Worm (Caenorhabditis elegans): ENCODE results near the gene M18.3.

The M18.3 gene

ce11 chrIV:12096479-12096878 lies 9.2 kb upstream of the M18.3 start, which contains the start of gene mon-2:
Gene mon-2 (plus strand): TSS chrIV:12096779.
- no peak for TF ChIP-seq tbx-9 (tag; optimal IDR thresholded peaks at IDR 0.05; ENCODE audit: borderline replicate concordance)
- no peak for TF ChIP-seq ccch-3 (GFP tag; optimal IDR thresholded peaks at IDR 0.05)
- TF ChIP-seq ZK185.1 (tag; optimal IDR thresholded peaks at IDR 0.05; ENCODE audit: poor library complexity, severe bottlenecking): no peak
- TF ChIP-seq C06A6.2 (GFP tag; conservative IDR thresholded peaks at IDR 0.05): no peak
- no peak for TF ChIP-seq F10E7.11 (tag; optimal IDR thresholded peaks at IDR 0.05)
- no peak for TF ChIP-seq ceh-100 (GFP tag; IDR thresholded peaks at IDR 0.05)
- no peak for TF ChIP-seq cebp-1 (GFP tag; IDR thresholded peaks at IDR 0.05)
- no peak for TF ChIP-seq cebp-1 (tag; optimal IDR thresholded peaks at IDR 0.05)
- TF ChIP-seq somi-1 (GFP tag; optimal IDR thresholded peaks at IDR 0.05): no peak
- no peak for TF ChIP-seq madf-8 (GFP tag; conservative IDR thresholded peaks at IDR 0.05)
- TF ChIP-seq die-1 (tag; optimal IDR thresholded peaks at IDR 0.05): no peak
- TF ChIP-seq F37B4.10 (GFP tag; IDR thresholded peaks at IDR 0.05): no peak
- no peak for TF ChIP-seq athp-1 (tag; optimal IDR thresholded peaks at IDR 0.05)
- no peak for TF ChIP-seq Y95B8A.8 (GFP tag; IDR thresholded peaks at IDR 0.05)
- TF ChIP-seq nfya-1 (tag; optimal IDR thresholded peaks at IDR 0.05; ENCODE audit: borderline replicate concordance, insufficient read depth): no peak
- TF ChIP-seq nhr-120 (GFP tag; IDR thresholded peaks at IDR 0.05): no peak
- no peak for TF ChIP-seq Y53G8AR.9 (GFP tag; conservative IDR thresholded peaks at IDR 0.05)
- no peak for TF ChIP-seq lin-26 (GFP tag; IDR thresholded peaks at IDR 0.05)
- TF ChIP-seq lir-1 (GFP tag; conservative IDR thresholded peaks at IDR 0.05): no peak

DNA sequence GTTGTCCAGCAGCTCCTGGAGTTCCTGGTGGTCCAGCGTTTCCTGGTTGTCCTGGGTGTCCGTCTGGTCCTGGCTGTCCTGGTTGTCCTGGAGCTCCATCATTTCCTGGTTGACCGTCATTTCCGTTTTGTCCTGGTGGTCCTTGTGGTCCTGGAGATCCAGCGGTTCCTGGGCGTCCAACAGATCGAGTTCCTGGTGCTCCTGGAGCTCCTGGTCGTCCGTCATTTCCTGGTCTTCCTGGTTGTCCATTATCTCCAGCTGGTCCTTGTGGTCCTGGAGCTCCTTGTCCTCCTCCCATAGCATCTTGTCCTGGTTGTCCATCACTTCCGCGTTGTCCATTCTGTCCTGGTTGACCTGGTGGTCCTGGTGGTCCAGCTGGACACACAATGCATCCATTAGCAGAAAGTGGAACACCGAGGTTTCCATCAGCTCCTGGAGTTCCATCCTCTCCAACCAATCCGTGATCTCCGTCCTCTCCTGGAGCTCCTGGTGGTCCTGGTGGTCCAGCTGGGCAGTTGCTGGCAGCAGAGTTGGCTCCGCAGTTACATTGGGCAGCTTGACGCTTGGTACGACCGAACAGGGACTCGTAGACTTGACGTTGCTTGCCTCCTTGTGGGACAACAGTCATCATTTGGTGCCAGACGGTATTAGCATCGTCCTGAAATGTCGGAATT lies 3.5 kb downstream of the M18.3 start:
- TF ChIP-seq zfh-2 (GFP tag; conservative IDR thresholded peaks at IDR 0.05) (peak; percentile 76; the same call in 1 of the 2 replicates), egl-18 (GFP tag; IDR thresholded peaks at IDR 0.05) (0 out of 2 replicates have a peak, but pooled peaks have one; percentile 24), cebp-2 (GFP tag; IDR thresholded peaks at IDR 0.05) (peak; percentile 55; the same call in 1 of the 2 replicates), lir-1 (GFP tag; conservative IDR thresholded peaks at IDR 0.05) (no peak), lin-40 (tag; optimal IDR thresholded peaks at IDR 0.05) (peak; percentile 7), egrh-3 (GFP tag; IDR thresholded peaks at IDR 0.05) (0 out of 2 replicates have a peak, but pooled peaks have one; percentile 3), nfya-1 (tag; optimal IDR thresholded peaks at IDR 0.05; ENCODE audit: borderline replicate concordance, insufficient read depth) (no peak), hsf-1 (GFP tag; IDR thresholded peaks at IDR 0.05) (0 out of 2 replicates have a peak, but pooled peaks have one; percentile 56)

ce11 chrIV:12109743-12110142 lies 4.1 kb downstream of the M18.3 start:
- TF ChIP-seq bed-1 (GFP tag; IDR thresholded peaks at IDR 0.05) (no peak), sptf-2 (GFP tag; optimal IDR thresholded peaks at IDR 0.05) (no peak), mxl-1 (tag; optimal IDR thresholded peaks at IDR 0.05) (no peak), gei-17 (GFP tag; optimal IDR thresholded peaks at IDR 0.05) (no peak), hrde-1 (tag; optimal IDR thresholded peaks at IDR 0.05; ENCODE audit: borderline replicate concordance) (no peak), mcd-1 (GFP tag; IDR thresholded peaks at IDR 0.05) (no peak), lin-40 (tag; optimal IDR thresholded peaks at IDR 0.05) (peak; percentile 34), nhr-80 (tag; optimal IDR thresholded peaks at IDR 0.05) (no peak), ztf-22 (GFP tag; optimal IDR thresholded peaks at IDR 0.05) (no peak)

DNA sequence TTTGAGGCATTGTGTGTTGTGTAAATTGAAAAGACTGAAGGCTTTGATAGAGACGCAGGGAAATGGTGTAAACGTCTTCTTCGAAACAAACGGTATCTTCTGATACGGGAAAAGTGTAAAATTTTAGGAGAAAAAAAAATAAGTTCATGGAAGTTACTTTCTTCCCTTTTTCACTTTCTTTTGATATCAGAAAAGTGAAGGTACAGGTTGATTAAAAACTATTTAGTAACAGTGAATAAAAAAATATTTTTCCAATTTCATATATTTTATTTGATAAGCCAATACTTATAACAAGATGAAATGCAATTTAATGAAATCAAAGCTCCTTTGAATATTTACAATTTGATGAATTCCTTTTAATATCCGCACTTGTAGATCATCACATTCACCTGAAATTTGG lies 4.7 kb downstream of the M18.3 start, which contains the start of gene col-129:
col-129 (minus strand) TSS at position 101 of the 400 bp plus-strand sequence.
- TF ChIP-seq ztf-28 (GFP tag; IDR thresholded peaks at IDR 0.05) (no peak), hmg-20 (GFP tag; IDR thresholded peaks at IDR 0.05) (no peak), ztf-22 (GFP tag; optimal IDR thresholded peaks at IDR 0.05) (no peak), dox-1 (GFP tag; IDR thresholded peaks at IDR 0.05) (no peak), let-607 (tag; optimal IDR thresholded peaks at IDR 0.05) (no peak), attf-5 (GFP tag; optimal IDR thresholded peaks at IDR 0.05) (no peak)
